Worm (Caenorhabditis elegans) whole organism, early embryonic: Measurements from ENCODE around the gene npp-27.

ENCODE experiments used
- B0310.2 ChIP-seq: sonication (generic microtip); optimal IDR thresholded peaks from 2 replicates; lab custom pipeline; 2016; ENCODE audit warnings: mild to moderate bottlenecking, missing genetic modification characterization, missing compliant biosample characterization
- F13C5.2 ChIP-seq: sonication (generic microtip); optimal IDR thresholded peaks from 2 replicates; lab custom pipeline; 2017; ENCODE audit warnings: mild to moderate bottlenecking, missing genetic modification characterization, inconsistent platforms, missing compliant biosample characterization
- aly-1 ChIP-seq: sonication (generic microtip); optimal IDR thresholded peaks from 2 replicates; lab custom pipeline; 2016; ENCODE audit warnings: missing genetic modification characterization, missing compliant biosample characterization
- ama-1 ChIP-seq: fragments of 150-350 bp; optimal IDR thresholded peaks from 2 replicates; lab custom pipeline; 2014
- ets-7 ChIP-seq: sonication (generic microtip); optimal IDR thresholded peaks from 2 replicates; lab custom pipeline; 2016; ENCODE audit warnings: missing genotype, missing genetic modification characterization, missing compliant biosample characterization
- flt-1 ChIP-seq: fragments of 200-800 bp; sonication (Bioruptor generic); IDR thresholded peaks from 2 replicates; pipeline ENCODE4 v1.3.6; 2022; ENCODE audit warnings: missing genetic modification characterization, missing compliant biosample characterization
- hmbx-1 ChIP-seq: sonication (generic microtip); optimal IDR thresholded peaks from 2 replicates; lab custom pipeline; 2016; ENCODE audit warnings: mild to moderate bottlenecking, missing genetic modification characterization, missing compliant biosample characterization
- sea-1 ChIP-seq: fragments of 200-800 bp; sonication (Bioruptor generic); conservative IDR thresholded peaks from 2 replicates; pipeline ENCODE4 v1.3.6; 2022; ENCODE audit warnings: missing genetic modification characterization, missing compliant biosample characterization
- tbx-11 ChIP-seq: fragments of 200-800 bp; sonication (Bioruptor generic); IDR thresholded peaks from 2 replicates; pipeline ENCODE4 v1.3.6; 2022; ENCODE audit warnings: missing genetic modification characterization, missing compliant biosample characterization

ce11 chrIV:7903359-7903758 is 6.7 kb downstream of the npp-27 start, which contains the start of gene C49H3.6:
- TF ChIP-seq ets-7 (tag; lab: Kevin White, UChicago) (no peak), hmbx-1 (tag; lab: Kevin White, UChicago) (no peak), aly-1 (tag; lab: Kevin White, UChicago) (no peak), ama-1 (no peak), sea-1 (GFP tag; lab: Robert Waterston, UW) (no peak), tbx-11 (GFP tag; lab: Robert Waterston, UW) (no peak), F13C5.2 (tag; lab: Kevin White, UChicago) (no peak), B0310.2 (tag; lab: Kevin White, UChicago) (no peak), flt-1 (GFP tag; lab: Robert Waterston, UW) (no peak)
